ENCODE assay signal across 7 worm cellular contexts in the genomic region with DNA sequence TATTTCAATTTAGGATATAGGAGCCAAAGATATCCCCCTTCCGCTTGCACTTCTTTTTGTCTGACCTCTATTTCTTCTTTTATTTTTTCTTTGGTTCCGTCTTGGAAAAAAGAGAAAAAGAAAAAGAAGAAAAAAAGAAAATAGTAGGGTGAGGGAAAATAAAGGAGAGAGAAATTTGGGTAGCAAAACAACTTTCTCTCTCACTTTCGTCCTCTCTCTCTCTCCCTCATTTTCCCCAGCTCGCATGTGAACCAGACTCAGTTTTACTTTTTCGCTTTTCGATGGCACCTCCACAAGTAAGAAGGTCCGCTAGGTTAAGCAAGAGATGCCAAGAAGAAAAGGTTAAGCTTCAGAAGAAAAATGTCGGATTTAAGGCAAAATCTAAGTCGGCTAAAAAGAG.
TF ChIP-seq lines count a peak whose summit lies in the region.

No protein-coding gene starts in this region.

TF ChIP-seq in whole organism, L1 larva, 84 proteins besides CTCF, POLR2A, EP300 and RAD21 (continues in another document):
- TF ChIP-seq blmp-1 (tag; optimal IDR thresholded peaks at IDR 0.05; lab: Kevin White, UChicago) (peak; percentile 73), tbx-2 (tag; optimal IDR thresholded peaks at IDR 0.05; lab: Kevin White, UChicago) (peak; percentile 7), nhr-71 (tag; optimal IDR thresholded peaks at IDR 0.05; lab: Kevin White, UChicago) (peak; percentile 25), nhr-77 (tag; optimal IDR thresholded peaks at IDR 0.05; lab: Kevin White, UChicago) (no peak), snu-23 (GFP tag; optimal IDR thresholded peaks at IDR 0.05; lab: Kevin White, UChicago) (peak; percentile 20), mep-1 (tag; optimal IDR thresholded peaks at IDR 0.05; lab: Kevin White, UChicago) (peak; percentile 59), tlp-1 (tag; optimal IDR thresholded peaks at IDR 0.05; lab: Kevin White, UChicago) (no peak), nhr-47 (tag; optimal IDR thresholded peaks at IDR 0.05; lab: Kevin White, UChicago) (peak; percentile 12), mdl-1 (tag; optimal IDR thresholded peaks at IDR 0.05; lab: Kevin White, UChicago) (peak in 1 of 2 experiments; percentile 21), ceh-82 (tag; optimal IDR thresholded peaks at IDR 0.05; lab: Kevin White, UChicago) (peak in 1 of 3 experiments; percentile 15), ztf-11 (tag; optimal IDR thresholded peaks at IDR 0.05; lab: Kevin White, UChicago) (no peak), pag-3 (tag; optimal IDR thresholded peaks at IDR 0.05; lab: Kevin White, UChicago; ENCODE audit: borderline replicate concordance, insufficient read depth) (peak; percentile 26)

TF ChIP-seq in whole organism, L2 larva, 48 proteins besides CTCF, POLR2A, EP300 and RAD21 (continues in another document):
- TF ChIP-seq sma-9 (GFP tag; optimal IDR thresholded peaks at IDR 0.05; lab: Kevin White, UChicago) (peak; percentile 51), sma-9 (tag; optimal IDR thresholded peaks at IDR 0.05; lab: Kevin White, UChicago) (no peak), nhr-129 (tag; optimal IDR thresholded peaks at IDR 0.05; lab: Kevin White, UChicago) (peak; percentile 10), mdl-1 (tag; optimal IDR thresholded peaks at IDR 0.05; lab: Kevin White, UChicago) (no peak), ama-1 (optimal IDR thresholded peaks at IDR 0.05; lab: Kevin White, UChicago) (peak; percentile 26), lsy-2 (tag; optimal IDR thresholded peaks at IDR 0.05; lab: Kevin White, UChicago) (peak in 1 of 2 experiments; percentile 33), Y55F3AM.14 (GFP tag; optimal IDR thresholded peaks at IDR 0.05; lab: Kevin White, UChicago) (peak; percentile 29), lin-39 (tag; optimal IDR thresholded peaks at IDR 0.05; lab: Kevin White, UChicago) (no peak), nhr-21 (tag; optimal IDR thresholded peaks at IDR 0.05; lab: Kevin White, UChicago) (no peak), dmd-4 (tag; optimal IDR thresholded peaks at IDR 0.05; lab: Kevin White, UChicago) (no peak), elt-3 (tag; optimal IDR thresholded peaks at IDR 0.05; lab: Kevin White, UChicago) (no peak), ZK546.5 (tag; optimal IDR thresholded peaks at IDR 0.05; lab: Kevin White, UChicago) (no peak), sma-3 (GFP tag; optimal IDR thresholded peaks at IDR 0.05; lab: Kevin White, UChicago) (no peak)

TF ChIP-seq in whole organism, L3 larva, 47 proteins besides CTCF, POLR2A, EP300 and RAD21:
- TF ChIP-seq ama-1 (optimal IDR thresholded peaks at IDR 0.05; lab: Kevin White, UChicago) (peak; percentile 86), ztf-4 (tag; optimal IDR thresholded peaks at IDR 0.05; lab: Kevin White, UChicago) (peak; percentile 22), hmg-11 (tag; optimal IDR thresholded peaks at IDR 0.05; lab: Kevin White, UChicago) (peak; percentile 23), nfya-1 (tag; optimal IDR thresholded peaks at IDR 0.05; lab: Kevin White, UChicago; ENCODE audit: insufficient read depth) (peak; percentile 41), nhr-237 (tag; optimal IDR thresholded peaks at IDR 0.05; lab: Kevin White, UChicago) (no peak), lin-39 (tag; optimal IDR thresholded peaks at IDR 0.05; lab: Kevin White, UChicago) (peak; percentile 30), nhr-28 (tag; optimal IDR thresholded peaks at IDR 0.05; lab: Kevin White, UChicago) (no peak)

TF ChIP-seq in whole organism, L4 larva, 104 proteins besides CTCF, POLR2A, EP300 and RAD21:
- TF ChIP-seq aha-1 (tag; lab: Kevin White, UChicago) (peak; percentile 65), mep-1 (tag; optimal IDR thresholded peaks at IDR 0.05; lab: Kevin White, UChicago) (peak; percentile 15), ama-1 (optimal IDR thresholded peaks at IDR 0.05; lab: Kevin White, UChicago) (peak; percentile 83), lsy-2 (tag; optimal IDR thresholded peaks at IDR 0.05; lab: Kevin White, UChicago) (peak in 1 of 2 experiments; percentile 8), fkh-10 (GFP tag; optimal IDR thresholded peaks at IDR 0.05; lab: Kevin White, UChicago) (peak; percentile 25), fos-1 (tag; optimal IDR thresholded peaks at IDR 0.05; lab: Kevin White, UChicago) (no peak), dmd-6 (GFP tag; IDR thresholded peaks at IDR 0.05; lab: Robert Waterston, UW) (0 out of 2 replicates have a peak, but pooled peaks have one; percentile 7), lin-39 (tag; optimal IDR thresholded peaks at IDR 0.05; lab: Kevin White, UChicago) (no peak)

TF ChIP-seq in whole organism, late embryonic, 69 proteins besides CTCF, POLR2A, EP300 and RAD21:
- TF ChIP-seq npax-4 (tag; optimal IDR thresholded peaks at IDR 0.05; lab: Kevin White, UChicago) (no peak), ceh-2 (tag; optimal IDR thresholded peaks at IDR 0.05; lab: Kevin White, UChicago) (no peak), F13H6.1 (tag; optimal IDR thresholded peaks at IDR 0.05; lab: Kevin White, UChicago) (no peak), unc-55 (GFP tag; optimal IDR thresholded peaks at IDR 0.05; lab: Kevin White, UChicago) (peak; percentile 5)

TF ChIP-seq in whole organism, mixed stage, embryonic, 35 proteins besides CTCF, POLR2A, EP300 and RAD21:
- TF ChIP-seq nhr-28 (tag; optimal IDR thresholded peaks at IDR 0.05; lab: Kevin White, UChicago) (no peak), mls-2 (tag; optimal IDR thresholded peaks at IDR 0.05; lab: Kevin White, UChicago) (no peak), ces-1 (GFP tag; optimal IDR thresholded peaks at IDR 0.05; lab: Kevin White, UChicago) (peak; percentile 51), nhr-237 (tag; optimal IDR thresholded peaks at IDR 0.05; lab: Kevin White, UChicago) (no peak)

TF ChIP-seq in whole organism, young adult, 124 proteins besides CTCF, POLR2A, EP300 and RAD21:
- peak; percentile 88 for TF ChIP-seq ama-1 (optimal IDR thresholded peaks at IDR 0.05; lab: Kevin White, UChicago)
- TF ChIP-seq ama-1 (GFP tag; optimal IDR thresholded peaks at IDR 0.05; lab: Kevin White, UChicago), result no peak
- no peak for TF ChIP-seq repo-1 (tag; optimal IDR thresholded peaks at IDR 0.05; lab: Kevin White, UChicago)
- TF ChIP-seq hmg-1.2 (GFP tag; IDR thresholded peaks at IDR 0.05; lab: Robert Waterston, UW), result 0 out of 2 replicates have a peak, but pooled peaks have one; percentile 13
- no peak for TF ChIP-seq attf-5 (GFP tag; optimal IDR thresholded peaks at IDR 0.05; lab: Kevin White, UChicago)
- 0 out of 2 replicates have a peak, but pooled peaks have one; percentile 31 for TF ChIP-seq nfyb-1 (GFP tag; IDR thresholded peaks at IDR 0.05; lab: Robert Waterston, UW)
